Worm (Caenorhabditis elegans) whole organism, L4 larva: ENCODE measurements around the gene elp-1.
A peak's percentile ranks its signal among the peaks of the same experiment; 100 is the strongest.

Source experiments
- D1046.2 ChIP-seq: fragments of 200-800 bp; sonication (Bioruptor generic); IDR thresholded peaks from 2 replicates; pipeline ENCODE4 v1.3.6; 2022; ENCODE audit warnings: missing genetic modification characterization, missing compliant biosample characterization
- F10B5.3 ChIP-seq: sonication (generic microtip); optimal IDR thresholded peaks from 2 replicates; lab custom pipeline; 2016; ENCODE audit warnings: mild to moderate bottlenecking, missing genetic modification characterization, missing compliant biosample characterization
- F49E8.2 ChIP-seq: sonication (generic microtip); optimal IDR thresholded peaks from 2 replicates; lab custom pipeline; 2016; ENCODE audit warnings: missing compliant biosample characterization, mild to moderate bottlenecking, missing genetic modification characterization, borderline replicate concordance
- T26A8.4 ChIP-seq: fragments of 200-800 bp; sonication (Bioruptor generic); IDR thresholded peaks from 2 replicates; pipeline ENCODE4 v1.3.6; 2022; ENCODE audit warnings: missing genetic modification characterization, missing compliant biosample characterization
- ZK546.5 ChIP-seq, 2 experiments: sonication (generic microtip); optimal IDR thresholded peaks; 2 replicates each; lab custom pipeline; 2017; ENCODE audit warnings: missing biosample characterization in 2 of 2, missing genetic modification characterization in 2 of 2
- aha-1 ChIP-seq: fragments of 150-350 bp; peaks from one replicate; lab custom pipeline; 2014; ENCODE audit warnings: missing biosample characterization, missing genetic modification characterization
- aly-2 ChIP-seq: sonication (generic microtip); optimal IDR thresholded peaks from 2 replicates; lab custom pipeline; 2018; ENCODE audit warnings: missing biosample characterization, missing genetic modification characterization
- ama-1 ChIP-seq: fragments of 150-350 bp; optimal IDR thresholded peaks from 2 replicates; lab custom pipeline; 2014; ENCODE audit warnings: inconsistent platforms, mixed read lengths
- ceh-32 ChIP-seq: sonication (generic microtip); optimal IDR thresholded peaks from 2 replicates; lab custom pipeline; 2016; ENCODE audit warnings: mild to moderate bottlenecking, missing genetic modification characterization, missing compliant biosample characterization; ENCODE audit not compliant: poor library complexity
- cey-2 ChIP-seq: sonication (generic microtip); optimal IDR thresholded peaks from 3 replicates; lab custom pipeline; 2017; ENCODE audit warnings: missing genetic modification characterization, mild to moderate bottlenecking, missing compliant biosample characterization, antibody characterized with exemption, borderline replicate concordance; ENCODE audit not compliant: insufficient read depth
- daf-12 ChIP-seq: fragments of 150-350 bp; optimal IDR thresholded peaks from 2 replicates; lab custom pipeline; 2014; ENCODE audit warnings: missing biosample characterization, missing genetic modification reagents, missing genetic modification characterization
- daf-16 ChIP-seq, 3 experiments: sonication (generic microtip); optimal IDR thresholded peaks; 2 replicates each; lab custom pipeline; 2016 to 2017; ENCODE audit warnings: missing genetic modification characterization in 3 of 3, missing genetic modification reagents in 3 of 3, mild to moderate bottlenecking in 2 of 3, missing compliant biosample characterization in 2 of 3, missing biosample characterization in 1 of 3, moderate library complexity in 1 of 3
- dmd-6 ChIP-seq: fragments of 200-800 bp; sonication (Bioruptor generic); IDR thresholded peaks from 2 replicates; pipeline ENCODE4 v1.3.6; 2022; ENCODE audit warnings: missing genetic modification reagents, missing genetic modification characterization, missing compliant biosample characterization
- dve-1 ChIP-seq: sonication (generic microtip); optimal IDR thresholded peaks from 2 replicates; lab custom pipeline; 2017; ENCODE audit warnings: antibody characterized with exemption, mild to moderate bottlenecking, missing genetic modification characterization, missing compliant biosample characterization; ENCODE audit not compliant: insufficient read depth
- egl-43 ChIP-seq: fragments of 200-800 bp; sonication (Bioruptor generic); IDR thresholded peaks from 2 replicates; pipeline ENCODE4 v1.3.6; 2022; ENCODE audit warnings: missing genetic modification reagents, missing genetic modification characterization, missing compliant biosample characterization
- fkh-10 ChIP-seq: fragments of 150-350 bp; optimal IDR thresholded peaks from 2 replicates; lab custom pipeline; 2014; ENCODE audit warnings: missing biosample characterization, missing genetic modification reagents, missing genetic modification characterization
- hif-1 ChIP-seq, 2 experiments: sonication (generic microtip); optimal IDR thresholded peaks; 2 replicates each; lab custom pipeline; 2016 to 2017; ENCODE audit warnings: missing compliant biosample characterization in 2 of 2, missing genetic modification characterization in 2 of 2, missing genetic modification reagents in 2 of 2, missing genotype in 2 of 2, mild to moderate bottlenecking in 1 of 2
- hlh-30 ChIP-seq: sonication (generic microtip); optimal IDR thresholded peaks from 2 replicates; lab custom pipeline; 2017; ENCODE audit warnings: antibody characterized with exemption, mild to moderate bottlenecking, missing genetic modification characterization, missing compliant biosample characterization; ENCODE audit not compliant: insufficient read depth
- hmg-1.1 ChIP-seq: fragments of 200-800 bp; sonication (Bioruptor generic); IDR thresholded peaks from 2 replicates; pipeline ENCODE4 v1.3.6; 2022; ENCODE audit warnings: missing genetic modification reagents, missing genetic modification characterization, missing compliant biosample characterization
- lin-13 ChIP-seq: fragments of 150-350 bp; optimal IDR thresholded peaks from 2 replicates; lab custom pipeline; 2014; ENCODE audit warnings: missing biosample characterization, missing genetic modification reagents, missing genetic modification characterization
- lin-29 ChIP-seq: fragments of 200-800 bp; sonication (Bioruptor generic); IDR thresholded peaks from 2 replicates; pipeline ENCODE4 v1.3.6; 2022; ENCODE audit warnings: missing genetic modification reagents, missing genetic modification characterization, missing compliant biosample characterization
- lsy-2 ChIP-seq, 2 experiments: fragments of 150-350 bp in 1 of 2; sonication (generic microtip) in 1 of 2; optimal IDR thresholded peaks; 2 replicates each; lab custom pipeline; 2014 to 2017; ENCODE audit warnings: missing biosample characterization in 2 of 2, missing genetic modification characterization in 2 of 2
- madf-5 ChIP-seq, 2 experiments: fragments of 200-800 bp; sonication (Bioruptor generic); IDR thresholded peaks; 2 replicates each; pipeline ENCODE4 v1.3.6; 2022; ENCODE audit warnings: missing compliant biosample characterization in 2 of 2, missing genetic modification characterization in 2 of 2
- mdt-29 ChIP-seq: fragments of 200-800 bp; sonication (Bioruptor generic); IDR thresholded peaks from 2 replicates; pipeline ENCODE4 v1.3.6; 2022; ENCODE audit warnings: missing genetic modification reagents, missing genetic modification characterization, missing compliant biosample characterization
- mep-1 ChIP-seq: fragments of 150-350 bp; sonication (generic microtip); optimal IDR thresholded peaks from 3 replicates; lab custom pipeline; 2014; ENCODE audit warnings: missing biosample characterization, missing genetic modification characterization
- mes-2 ChIP-seq: sonication (generic microtip); optimal IDR thresholded peaks from 2 replicates; lab custom pipeline; 2016; ENCODE audit warnings: missing genotype, mild to moderate bottlenecking, missing genetic modification characterization, missing compliant biosample characterization; ENCODE audit not compliant: poor library complexity, severe bottlenecking
- nhr-10 ChIP-seq: fragments of 150-350 bp; optimal IDR thresholded peaks from 2 replicates; lab custom pipeline; 2014; ENCODE audit warnings: missing biosample characterization, missing genetic modification characterization
- nhr-102 ChIP-seq: sonication (generic microtip); optimal IDR thresholded peaks from 2 replicates; lab custom pipeline; 2016; ENCODE audit warnings: mild to moderate bottlenecking, missing genetic modification characterization, moderate library complexity, missing compliant biosample characterization
- nhr-28 ChIP-seq: fragments of 150-350 bp; optimal IDR thresholded peaks from 2 replicates; lab custom pipeline; 2014; ENCODE audit warnings: missing biosample characterization, missing genetic modification characterization
- nhr-41 ChIP-seq: fragments of 200-800 bp; sonication (Bioruptor generic); IDR thresholded peaks from 2 replicates; pipeline ENCODE4 v1.3.6; 2022; ENCODE audit warnings: missing genetic modification reagents, missing genetic modification characterization, missing compliant biosample characterization
- nhr-42 ChIP-seq: fragments of 200-800 bp; sonication (Bioruptor generic); IDR thresholded peaks from 2 replicates; pipeline ENCODE4 v1.3.6; 2022; ENCODE audit warnings: missing genetic modification characterization, missing compliant biosample characterization
- nhr-48 ChIP-seq: sonication (generic microtip); optimal IDR thresholded peaks from 2 replicates; lab custom pipeline; 2016; ENCODE audit warnings: mild to moderate bottlenecking, missing genetic modification characterization, missing compliant biosample characterization
- nhr-77 ChIP-seq: fragments of 150-350 bp; optimal IDR thresholded peaks from 2 replicates; lab custom pipeline; 2014; ENCODE audit warnings: missing biosample characterization, missing genetic modification characterization
- pha-4 ChIP-seq, 2 experiments: fragments of 150-350 bp in 1 of 2; fragments of 200-800 bp in 1 of 2; sonication (Bioruptor generic) in 1 of 2; IDR thresholded peaks in 1 of 2; optimal IDR thresholded peaks in 1 of 2; 2 replicates each; pipeline versions ENCODE4 v1.3.6 to Lab custom; 2014 to 2022; ENCODE audit warnings: missing genetic modification characterization in 2 of 2, missing genetic modification reagents in 2 of 2, missing biosample characterization in 1 of 2, missing compliant biosample characterization in 1 of 2
- php-3 ChIP-seq: fragments of 200-800 bp; sonication (Bioruptor generic); IDR thresholded peaks from 2 replicates; pipeline ENCODE4 v1.3.6; 2022; ENCODE audit warnings: missing genetic modification reagents, missing genetic modification characterization, missing compliant biosample characterization
- saeg-2 ChIP-seq: fragments of 200-800 bp; sonication (Bioruptor generic); IDR thresholded peaks from 2 replicates; pipeline ENCODE4 v1.3.6; 2022; ENCODE audit warnings: missing genetic modification reagents, missing genetic modification characterization, missing compliant biosample characterization
- set-16 ChIP-seq: fragments of 200-800 bp; sonication (Bioruptor generic); IDR thresholded peaks from 2 replicates; pipeline ENCODE4 v1.3.6; 2022; ENCODE audit warnings: missing genetic modification reagents, missing genetic modification characterization, missing compliant biosample characterization
- snpc-1.2 ChIP-seq: fragments of 200-800 bp; sonication (Bioruptor generic); IDR thresholded peaks from 2 replicates; pipeline ENCODE4 v1.3.6; 2022; ENCODE audit warnings: missing genetic modification reagents, missing genetic modification characterization, missing compliant biosample characterization
- spr-3 ChIP-seq: fragments of 200-800 bp; sonication (Bioruptor generic); optimal IDR thresholded peaks from 2 replicates; lab custom pipeline; 2018; ENCODE audit warnings: mild to moderate bottlenecking, missing genetic modification characterization, missing compliant biosample characterization
- unc-62 ChIP-seq, 3 experiments: fragments of 150-350 bp in 1 of 3; sonication (generic microtip); optimal IDR thresholded peaks in 2 of 3; peaks in 1 of 3; 1 replicate in 1 of 3; 2 replicates in 2 of 3; lab custom pipeline; 2014 to 2017; ENCODE audit warnings: missing biosample characterization in 3 of 3, missing genetic modification characterization in 3 of 3, missing genetic modification reagents in 3 of 3, missing genotype in 1 of 3
- vab-7 ChIP-seq: fragments of 200-800 bp; sonication (Bioruptor generic); IDR thresholded peaks from 2 replicates; pipeline ENCODE4 v1.3.6; 2022; ENCODE audit warnings: missing genetic modification reagents, missing genetic modification characterization, missing compliant biosample characterization
- zag-1 ChIP-seq: fragments of 150-350 bp; optimal IDR thresholded peaks from 2 replicates; lab custom pipeline; 2014; ENCODE audit warnings: missing biosample characterization, missing genetic modification characterization
- zip-11 ChIP-seq: fragments of 200-800 bp; sonication (Bioruptor generic); IDR thresholded peaks from 2 replicates; pipeline ENCODE4 v1.3.6; 2022; ENCODE audit warnings: missing genetic modification characterization, missing compliant biosample characterization

The elp-1 gene

DNA sequence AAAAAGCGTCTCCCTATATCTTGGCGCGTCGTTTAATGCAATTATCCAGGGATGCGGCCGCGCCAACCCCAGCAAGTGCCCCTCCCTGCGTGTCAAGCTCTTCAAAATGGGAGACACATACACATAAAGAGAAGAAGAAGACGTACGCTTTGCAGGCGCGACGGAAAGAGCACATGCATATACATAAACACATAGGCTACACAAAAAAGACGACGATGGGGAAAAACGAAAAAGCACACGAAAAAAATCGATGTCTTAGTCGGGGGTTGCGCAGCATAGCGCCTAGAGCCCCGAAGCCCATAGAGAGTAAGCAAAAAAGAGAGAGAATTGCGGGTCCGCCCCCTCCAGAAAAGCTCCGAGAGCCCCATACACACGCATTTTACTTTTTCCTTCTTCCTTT is 19.1 kb upstream of the elp-1 start, which contains the start of gene tpan-1 (continued):
- TF ChIP-seq nhr-77 (no peak), cey-2 (no peak)
- TF ChIP-seq, all 104 proteins: peak for 21

- no peak for TF ChIP-seq ZK546.5 (tag; optimal IDR thresholded peaks at IDR 0.05; lab: Kevin White, UChicago)
- TF ChIP-seq spr-3 (GFP tag; lab: Kevin White, UChicago) = no peak
- no peak for TF ChIP-seq F49E8.2 (tag; lab: Kevin White, UChicago)
- no peak for TF ChIP-seq F10B5.3
- no peak for TF ChIP-seq zag-1 (tag; lab: Kevin White, UChicago)
- no peak for TF ChIP-seq aly-2
- no peak for TF ChIP-seq madf-5 (GFP tag; IDR thresholded peaks at IDR 0.05; lab: Robert Waterston, UW)
- no peak for TF ChIP-seq php-3 (GFP tag; lab: Robert Waterston, UW)
- no peak for TF ChIP-seq egl-43 (GFP tag; lab: Robert Waterston, UW)
- TF ChIP-seq lin-13 (GFP tag; lab: Kevin White, UChicago) = no peak
- no peak for TF ChIP-seq daf-12 (tag; lab: Kevin White, UChicago)
- no peak for TF ChIP-seq nhr-48 (tag; lab: Kevin White, UChicago)
- no peak for TF ChIP-seq nhr-41 (GFP tag; lab: Robert Waterston, UW)
- TF ChIP-seq unc-62 (GFP tag; optimal IDR thresholded peaks at IDR 0.05 in 1 of 2; lab: Kevin White, UChicago) = peak in 1 of 2 experiments; percentile 86
- no peak for TF ChIP-seq unc-62 (tag; optimal IDR thresholded peaks at IDR 0.05; lab: Kevin White, UChicago)
- TF ChIP-seq nhr-28 (tag; lab: Kevin White, UChicago) = peak; percentile 17
- TF ChIP-seq set-16 (GFP tag; lab: Robert Waterston, UW) = no peak
- no peak for TF ChIP-seq ceh-32 (tag; lab: Kevin White, UChicago)
- no peak for TF ChIP-seq vab-7 (GFP tag; lab: Robert Waterston, UW)
- no peak for TF ChIP-seq saeg-2 (GFP tag; lab: Robert Waterston, UW)
- TF ChIP-seq mes-2 (tag; lab: Kevin White, UChicago) = no peak
- TF ChIP-seq dmd-6 = no peak
- TF ChIP-seq daf-16 (GFP tag; optimal IDR thresholded peaks at IDR 0.05; lab: Kevin White, UChicago) = no peak
- peak; percentile 63 for TF ChIP-seq daf-16 (tag; optimal IDR thresholded peaks at IDR 0.05; lab: Kevin White, UChicago)
- TF ChIP-seq, all 104 proteins: peak for 3
Measured at ce11 chrV:20785848-20786225, 15.9 kb upstream of the elp-1 start.

DNA sequence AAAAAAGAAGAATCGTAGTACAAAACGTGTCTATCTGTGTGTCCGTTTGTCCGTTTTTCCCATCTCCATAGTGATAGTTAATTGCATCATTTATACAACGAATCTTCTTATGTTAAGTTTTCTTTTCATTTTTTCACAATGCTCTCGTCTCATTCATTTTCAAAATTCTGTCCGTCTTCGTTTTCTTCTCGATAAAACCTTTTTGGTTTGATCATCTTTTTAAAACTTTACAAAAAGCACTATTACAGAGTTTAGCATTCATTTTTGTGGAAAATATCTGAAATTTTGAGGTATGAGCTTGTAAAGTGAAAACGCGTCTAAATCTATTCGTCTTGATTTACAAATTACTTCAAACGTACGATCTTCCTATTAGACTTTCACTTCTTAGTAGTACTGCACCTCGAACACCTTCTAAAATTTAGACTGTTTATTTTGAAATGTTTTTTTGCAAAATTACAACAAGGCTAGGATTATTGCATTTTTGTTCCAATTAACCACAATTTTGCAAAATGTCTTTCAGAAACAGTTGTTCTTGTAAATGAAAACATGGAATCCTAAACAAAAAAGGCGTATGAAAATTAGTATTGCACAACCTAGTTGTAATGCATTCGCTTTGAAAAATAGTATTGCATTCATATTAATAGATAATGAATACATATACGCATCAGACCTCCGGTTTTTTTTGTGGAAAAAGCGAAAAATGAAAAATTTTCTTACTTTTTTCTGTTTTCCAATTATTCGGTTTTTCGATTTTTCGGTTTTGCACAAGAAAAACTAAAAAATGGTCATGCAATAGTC is 15.3 kb upstream of the elp-1 start:
- TF ChIP-seq lsy-2 (tag; optimal IDR thresholded peaks at IDR 0.05; lab: Kevin White, UChicago) (no peak), nhr-102 (tag; lab: Kevin White, UChicago) (peak; percentile 59), aha-1 (tag; lab: Kevin White, UChicago) (peak; percentile 64), ama-1 (lab: Kevin White, UChicago) (peak; percentile 84), mdt-29 (GFP tag; lab: Robert Waterston, UW) (0 out of 2 replicates have a peak, but pooled peaks have one; percentile 8), lin-29 (GFP tag; lab: Robert Waterston, UW) (no peak), nhr-42 (GFP tag; lab: Robert Waterston, UW) (peak; percentile 14; the same call in 1 of the 2 replicates), hif-1 (tag; optimal IDR thresholded peaks at IDR 0.05; lab: Kevin White, UChicago) (peak; percentile 30 to 52), mep-1 (peak; percentile 63), daf-16 (GFP tag; optimal IDR thresholded peaks at IDR 0.05; lab: Kevin White, UChicago) (no peak), daf-16 (tag; optimal IDR thresholded peaks at IDR 0.05; lab: Kevin White, UChicago) (peak; percentile 7), hmg-1.1 (GFP tag; lab: Robert Waterston, UW) (no peak), zip-11 (GFP tag; lab: Robert Waterston, UW) (no peak), fkh-10 (no peak), D1046.2 (GFP tag; lab: Robert Waterston, UW) (no peak), egl-43 (GFP tag; lab: Robert Waterston, UW) (no peak), snpc-1.2 (GFP tag; lab: Robert Waterston, UW) (no peak), nhr-10 (tag; lab: Kevin White, UChicago) (no peak), pha-4 (GFP tag; IDR thresholded peaks at IDR 0.05; lab: Robert Waterston, UW) (peak; percentile 12; the same call in 1 of the 2 replicates), pha-4 (tag; optimal IDR thresholded peaks at IDR 0.05; lab: Kevin White, UChicago) (no peak), hlh-30 (peak; percentile 10), dve-1 (tag; lab: Kevin White, UChicago) (peak; percentile 25), T26A8.4 (no peak)
- TF ChIP-seq, all 104 proteins: peak for 11
